Fruit fly (Drosophila melanogaster) whole organism, embryonic: Measurements from ENCODE around the gene IntS9.

ENCODE experiments used
- B-H2 ChIP-seq: fragments of 200-800 bp; sonication (Bioruptor generic); optimal IDR thresholded peaks from 2 replicates; lab custom pipeline; 2018; ENCODE audit warnings: missing biosample characterization, mild to moderate bottlenecking, missing genetic modification characterization
- Bdp1 ChIP-seq: fragments of 200-800 bp; sonication (Bioruptor generic); optimal IDR thresholded peaks from 3 replicates; lab custom pipeline; 2016; ENCODE audit warnings: missing biosample characterization, missing genetic modification characterization
- Bteb2 ChIP-seq: fragments of 200-800 bp; sonication (Bioruptor generic); optimal IDR thresholded peaks from 2 replicates; lab custom pipeline; 2016; ENCODE audit warnings: missing biosample characterization, missing genetic modification characterization
- CG10321 ChIP-seq: fragments of 200-800 bp; sonication (Bioruptor generic); IDR thresholded peaks from 2 replicates; pipeline ENCODE4 v1.3.6; 2022; ENCODE audit warnings: missing biosample characterization, missing genetic modification characterization
- CG10431 ChIP-seq: fragments of 200-800 bp; sonication (Bioruptor generic); optimal IDR thresholded peaks from 3 replicates; lab custom pipeline; 2018; ENCODE audit warnings: missing biosample characterization, mild to moderate bottlenecking, missing genetic modification characterization
- CG10959 ChIP-seq: fragments of 200-800 bp; sonication (Bioruptor generic); IDR thresholded peaks from 2 replicates; pipeline ENCODE4 v1.3.6; 2022; ENCODE audit warnings: missing biosample characterization, missing genetic modification characterization
- CG10979 ChIP-seq: fragments of 200-800 bp; sonication (Bioruptor generic); optimal IDR thresholded peaks from 2 replicates; lab custom pipeline; 2018; ENCODE audit warnings: missing biosample characterization, mild to moderate bottlenecking, missing genetic modification characterization, moderate library complexity
- CG12104 ChIP-seq: fragments of 200-800 bp; sonication (Bioruptor generic); optimal IDR thresholded peaks from 3 replicates; lab custom pipeline; 2016; ENCODE audit warnings: missing biosample characterization, missing genetic modification characterization
- CG1233 ChIP-seq: fragments of 200-800 bp; sonication (Bioruptor generic); optimal IDR thresholded peaks from 4 replicates; lab custom pipeline; 2018; ENCODE audit warnings: missing biosample characterization, mild to moderate bottlenecking, missing genetic modification characterization
- CG12769 ChIP-seq: fragments of 200-800 bp; sonication (Bioruptor generic); optimal IDR thresholded peaks from 2 replicates; lab custom pipeline; 2019; ENCODE audit warnings: missing biosample characterization, mild to moderate bottlenecking, missing genetic modification characterization, moderate library complexity
- CG14710 ChIP-seq: fragments of 200-800 bp; sonication (Bioruptor generic); optimal IDR thresholded peaks from 3 replicates; lab custom pipeline; 2019; ENCODE audit warnings: missing biosample characterization, mild to moderate bottlenecking, missing genetic modification characterization, moderate library complexity
- CG14965 ChIP-seq: fragments of 200-800 bp; sonication (Bioruptor generic); optimal IDR thresholded peaks from 2 replicates; lab custom pipeline; 2016; ENCODE audit warnings: missing biosample characterization, missing genetic modification characterization, borderline replicate concordance
- CG16815 ChIP-seq: fragments of 200-800 bp; sonication (Bioruptor generic); optimal IDR thresholded peaks from 3 replicates; lab custom pipeline; 2017; ENCODE audit warnings: missing biosample characterization, mild to moderate bottlenecking, missing genetic modification characterization
- CG17328 ChIP-seq: fragments of 200-800 bp; sonication (Bioruptor generic); IDR thresholded peaks from 2 replicates; pipeline ENCODE4 v1.3.6; 2022; ENCODE audit warnings: missing biosample characterization, missing genetic modification characterization
- CG17829 ChIP-seq: fragments of 200-800 bp; optimal IDR thresholded peaks from 2 replicates; lab custom pipeline; 2019; ENCODE audit warnings: missing biosample characterization, mild to moderate bottlenecking, missing genetic modification characterization, moderate library complexity
- CG4328 ChIP-seq: fragments of 200-800 bp; sonication (Bioruptor generic); optimal IDR thresholded peaks from 3 replicates; lab custom pipeline; 2017; ENCODE audit warnings: missing biosample characterization, missing genetic modification reagents, missing genetic modification characterization
- CG4404 ChIP-seq: fragments of 200-800 bp; sonication (Bioruptor generic); IDR thresholded peaks from 2 replicates; pipeline ENCODE4 v1.3.6; 2022; ENCODE audit warnings: missing biosample characterization, missing genetic modification characterization
- CG6683 ChIP-seq: fragments of 200-800 bp; sonication (Bioruptor generic); optimal IDR thresholded peaks from 2 replicates; lab custom pipeline; 2017; ENCODE audit warnings: missing biosample characterization, mild to moderate bottlenecking, missing genetic modification characterization, missing genetic modification reagents
- CG7928 ChIP-seq: fragments of 200-800 bp; sonication (Bioruptor generic); optimal IDR thresholded peaks from 2 replicates; lab custom pipeline; 2017; ENCODE audit warnings: missing biosample characterization, mild to moderate bottlenecking, missing genetic modification characterization
- CG8478 ChIP-seq: fragments of >200 bp; optimal IDR thresholded peaks from 2 replicates; lab custom pipeline; 2018
- E2f2 ChIP-seq: fragments of 200-800 bp; sonication (Bioruptor generic); IDR thresholded peaks from 2 replicates; pipeline ENCODE4 v1.3.6; 2022; ENCODE audit warnings: missing biosample characterization, missing genetic modification characterization
- Fer2 ChIP-seq: fragments of 200-800 bp; sonication (Bioruptor generic); optimal IDR thresholded peaks from 2 replicates; lab custom pipeline; 2018; ENCODE audit warnings: missing biosample characterization, mild to moderate bottlenecking, missing genetic modification characterization, moderate library complexity
- HLH3B ChIP-seq: fragments of 200-800 bp; sonication (Bioruptor generic); IDR thresholded peaks from 2 replicates; pipeline ENCODE4 v1.3.6; 2022; ENCODE audit warnings: missing biosample characterization, missing genetic modification characterization
- HLHmδ ChIP-seq: fragments of 200-800 bp; sonication (Bioruptor generic); optimal IDR thresholded peaks from 2 replicates; lab custom pipeline; 2018; ENCODE audit warnings: missing biosample characterization, mild to moderate bottlenecking, missing genetic modification characterization, moderate library complexity
- Hsf ChIP-seq: fragments of 200-800 bp; sonication (Bioruptor generic); optimal IDR thresholded peaks from 3 replicates; lab custom pipeline; 2016; ENCODE audit warnings: missing biosample characterization, missing genetic modification characterization
- Neu2 ChIP-seq: fragments of 200-800 bp; sonication (Bioruptor generic); optimal IDR thresholded peaks from 3 replicates; lab custom pipeline; 2016; ENCODE audit warnings: missing biosample characterization, missing genetic modification characterization, borderline replicate concordance
- Scr ChIP-seq: fragments of 200-800 bp; sonication (Bioruptor generic); IDR thresholded peaks from 2 replicates; pipeline ENCODE4 v1.3.6; 2022; ENCODE audit warnings: missing biosample characterization, missing genetic modification characterization; ENCODE audit not compliant: partially characterized antibody
- Side ChIP-seq: fragments of 200-800 bp; sonication (Bioruptor generic); optimal IDR thresholded peaks from 2 replicates; lab custom pipeline; 2016; ENCODE audit warnings: missing biosample characterization, missing genetic modification characterization
- Sox100B ChIP-seq: fragments of 200-800 bp; sonication (Bioruptor generic); optimal IDR thresholded peaks from 3 replicates; lab custom pipeline; 2018; ENCODE audit warnings: missing biosample characterization, mild to moderate bottlenecking, missing genetic modification characterization
- Sox102F ChIP-seq: fragments of 200-800 bp; sonication (Bioruptor generic); optimal IDR thresholded peaks from 2 replicates; lab custom pipeline; 2018; ENCODE audit warnings: missing biosample characterization, mild to moderate bottlenecking, missing genetic modification characterization, moderate library complexity
- Stat92E ChIP-seq, 3 experiments: fragments of >200 bp in 2 of 3; fragments of 200-800 bp in 1 of 3; sonication (Bioruptor generic) in 1 of 3; optimal IDR thresholded peaks; 2 replicates each; lab custom pipeline; 2017 to 2019; ENCODE audit warnings: missing biosample characterization in 3 of 3, missing genetic modification characterization in 3 of 3, mild to moderate bottlenecking in 1 of 3, moderate library complexity in 1 of 3
- TFAM ChIP-seq: fragments of 200-800 bp; sonication (Bioruptor generic); optimal IDR thresholded peaks from 2 replicates; lab custom pipeline; 2017; ENCODE audit warnings: missing biosample characterization, missing genetic modification characterization, inconsistent platforms
- abd-A ChIP-seq: fragments of 200-800 bp; sonication (Bioruptor generic); optimal IDR thresholded peaks from 3 replicates; lab custom pipeline; 2019; ENCODE audit warnings: missing biosample characterization, mild to moderate bottlenecking, missing genetic modification characterization, moderate library complexity
- amos ChIP-seq: fragments of 200-800 bp; sonication (Bioruptor generic); IDR thresholded peaks from 2 replicates; pipeline ENCODE4 v1.3.6; 2022; ENCODE audit warnings: missing biosample characterization, missing genetic modification characterization; ENCODE audit not compliant: partially characterized antibody
- ap ChIP-seq: fragments of 200-800 bp; sonication (Bioruptor generic); IDR thresholded peaks from 2 replicates; pipeline ENCODE4 v1.3.6; 2022; ENCODE audit warnings: missing biosample characterization, missing genetic modification characterization
- chinmo ChIP-seq: fragments of 200-800 bp; sonication (Bioruptor generic); IDR thresholded peaks from 4 replicates; pipeline ENCODE4 v1.3.6; 2022; ENCODE audit warnings: missing biosample characterization, missing genetic modification characterization; ENCODE audit not compliant: partially characterized antibody
- dati ChIP-seq: fragments of 200-800 bp; sonication (Bioruptor generic); IDR thresholded peaks from 2 replicates; pipeline ENCODE4 v1.3.6; 2022; ENCODE audit warnings: missing biosample characterization, missing genetic modification characterization
- gcm2 ChIP-seq: fragments of 200-800 bp; sonication (Bioruptor generic); optimal IDR thresholded peaks from 2 replicates; lab custom pipeline; 2016; ENCODE audit warnings: missing biosample characterization, missing genetic modification characterization
- h ChIP-seq: fragments of >200 bp; optimal IDR thresholded peaks from 2 replicates; lab custom pipeline; 2017
- lbe ChIP-seq: fragments of 200-800 bp; sonication (Bioruptor generic); optimal IDR thresholded peaks from 2 replicates; lab custom pipeline; 2016; ENCODE audit warnings: missing biosample characterization, mild to moderate bottlenecking, missing genetic modification characterization
- lilli ChIP-seq: fragments of 200-800 bp; sonication (Bioruptor generic); optimal IDR thresholded peaks from 3 replicates; lab custom pipeline; 2016; ENCODE audit warnings: missing biosample characterization, missing genetic modification characterization
- mirr ChIP-seq: fragments of 200-800 bp; sonication (Bioruptor generic); optimal IDR thresholded peaks from 3 replicates; lab custom pipeline; 2018; ENCODE audit warnings: missing biosample characterization, mild to moderate bottlenecking, missing genetic modification characterization
- nmo ChIP-seq: fragments of 200-800 bp; sonication (Bioruptor generic); optimal IDR thresholded peaks from 2 replicates; lab custom pipeline; 2018; ENCODE audit warnings: missing biosample characterization, mild to moderate bottlenecking, missing genetic modification characterization, moderate library complexity
- pho ChIP-seq: fragments of 200-800 bp; sonication (Bioruptor generic); optimal IDR thresholded peaks from 2 replicates; lab custom pipeline; 2016; ENCODE audit warnings: missing biosample characterization, missing genetic modification characterization
- pzg ChIP-seq: fragments of 200-800 bp; sonication (Bioruptor generic); optimal IDR thresholded peaks from 3 replicates; lab custom pipeline; 2018; ENCODE audit warnings: missing biosample characterization, mild to moderate bottlenecking, missing genetic modification characterization, moderate library complexity
- sima ChIP-seq: fragments of 200-800 bp; sonication (Bioruptor generic); optimal IDR thresholded peaks from 2 replicates; lab custom pipeline; 2016; ENCODE audit warnings: missing biosample characterization, missing genetic modification characterization
- sisA ChIP-seq: fragments of 200-800 bp; sonication (Bioruptor generic); IDR thresholded peaks from 2 replicates; pipeline ENCODE4 v1.3.6; 2022; ENCODE audit warnings: missing biosample characterization, missing genetic modification characterization
- sr ChIP-seq: fragments of 200-800 bp; sonication (Bioruptor generic); IDR thresholded peaks from 3 replicates; pipeline ENCODE4 v1.3.6; 2022; ENCODE audit warnings: missing biosample characterization, missing genetic modification characterization
- tap ChIP-seq: fragments of 200-800 bp; optimal IDR thresholded peaks from 3 replicates; lab custom pipeline; 2019; ENCODE audit warnings: missing biosample characterization, mild to moderate bottlenecking, missing genetic modification characterization, moderate library complexity
- tgo ChIP-seq: fragments of 200-800 bp; sonication (Bioruptor generic); IDR thresholded peaks from 3 replicates; pipeline ENCODE4 v1.3.6; 2022; ENCODE audit warnings: missing biosample characterization, missing genetic modification characterization
- twi ChIP-seq: fragments of 200-800 bp; optimal IDR thresholded peaks from 2 replicates; lab custom pipeline; 2019; ENCODE audit warnings: missing biosample characterization, mild to moderate bottlenecking, missing genetic modification characterization, moderate library complexity
- zfh2 ChIP-seq: fragments of 200-800 bp; sonication (Bioruptor generic); optimal IDR thresholded peaks from 2 replicates; lab custom pipeline; 2016; ENCODE audit warnings: missing biosample characterization, missing genetic modification characterization

IntS9 gene

DNA sequence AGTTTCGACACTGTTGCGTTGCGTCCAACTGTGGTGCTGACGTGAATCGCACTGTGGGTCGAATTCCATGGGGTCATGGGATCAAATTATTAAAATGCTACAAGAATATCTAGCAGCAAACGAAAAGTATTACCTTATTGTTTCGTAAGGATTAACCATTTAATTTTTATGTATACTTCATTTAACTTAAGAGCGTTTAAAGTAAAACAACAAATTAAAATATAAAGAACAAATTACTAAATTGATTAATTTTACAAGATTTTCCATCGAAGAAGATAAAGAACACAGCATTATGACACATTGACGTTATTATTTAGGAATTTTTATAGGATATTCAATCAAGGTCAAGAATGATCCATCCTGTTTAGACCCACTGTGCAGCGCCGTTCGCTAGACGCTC is 51.3 kb downstream of the IntS9 start (continued):
- TF ChIP-seq pho (GFP tag; lab: Kevin White, UChicago) (no peak), CG7928 (GFP tag; lab: Kevin White, UChicago) (no peak), twi (tag; lab: Kevin White, UChicago) (no peak), HLHmδ (GFP tag; lab: Kevin White, UChicago) (no peak), Neu2 (no peak), Sox102F (GFP tag; lab: Kevin White, UChicago) (peak; percentile 72), B-H2 (GFP tag; lab: Kevin White, UChicago) (no peak), nmo (GFP tag; lab: Kevin White, UChicago) (peak; percentile 80), CG1233 (no peak), Sox100B (GFP tag; lab: Kevin White, UChicago) (peak; percentile 53), CG4328 (no peak), tap (tag; lab: Kevin White, UChicago) (no peak), Hsf (GFP tag; lab: Kevin White, UChicago) (peak; percentile 52), CG4404 (GFP tag; lab: Robert Waterston, UW) (no peak), CG12769 (tag; lab: Kevin White, UChicago) (no peak), amos (GFP tag; lab: Robert Waterston, UW) (no peak), lbe (GFP tag; lab: Kevin White, UChicago) (no peak), lilli (GFP tag; lab: Kevin White, UChicago) (peak; percentile 26), E2f2 (GFP tag; lab: Robert Waterston, UW) (peak; percentile 22; the same call in 1 of the 2 replicates), CG10431 (GFP tag; lab: Kevin White, UChicago) (no peak), TFAM (GFP tag; lab: Kevin White, UChicago) (no peak), dati (GFP tag; lab: Robert Waterston, UW) (no peak), ap (GFP tag; lab: Robert Waterston, UW) (peak; percentile 35; the same call in 1 of the 2 replicates), Fer2 (no peak), chinmo (no peak), sr (GFP tag; lab: Robert Waterston, UW) (no peak), Side (GFP tag; lab: Kevin White, UChicago) (no peak), CG14965 (GFP tag; lab: Kevin White, UChicago) (no peak), h (no peak), zfh2 (no peak), HLH3B (GFP tag; lab: Robert Waterston, UW) (peak; percentile 18; the same call in 1 of the 2 replicates), CG8478 (no peak), CG6683 (GFP tag; lab: Kevin White, UChicago) (no peak), CG10979 (tag; lab: Kevin White, UChicago) (peak; percentile 49), abd-A (tag; lab: Kevin White, UChicago) (no peak), CG17829 (tag; lab: Kevin White, UChicago) (peak; percentile 57), Scr (GFP tag; lab: Robert Waterston, UW) (no peak), CG16815 (GFP tag; lab: Kevin White, UChicago) (no peak), CG17328 (GFP tag; lab: Robert Waterston, UW) (no peak), tgo (GFP tag; lab: Robert Waterston, UW) (peak; percentile 32; the same call in 1 of the 3 replicates), CG10959 (GFP tag; lab: Robert Waterston, UW) (no peak), Bdp1 (no peak), Stat92E (GFP tag; optimal IDR thresholded peaks at IDR 0.05; lab: Kevin White, UChicago) (no peak), Bteb2 (GFP tag; lab: Kevin White, UChicago) (peak; percentile 8), CG14710 (tag; lab: Kevin White, UChicago) (peak; percentile 44), sima (no peak), sisA (GFP tag; lab: Robert Waterston, UW) (no peak; the same call in 1 of the 2 replicates), mirr (GFP tag; lab: Kevin White, UChicago) (no peak), CG12104 (peak; percentile 11), pzg (GFP tag; lab: Kevin White, UChicago) (no peak), CG10321 (GFP tag; lab: Robert Waterston, UW) (no peak), gcm2 (GFP tag; lab: Kevin White, UChicago) (no peak)
